Worm (Caenorhabditis elegans): ENCODE measurements around the gene K11D12.7.

The K11D12.7 gene

ce11 chrV:5049333-5049942 is 13.2 kb upstream of the K11D12.7 start, which contains the start of the genes pqn-51 and K11D12.14 (continued):
- no peak for TF ChIP-seq hlh-17 (GFP tag; optimal IDR thresholded peaks at IDR 0.05; ENCODE audit: borderline replicate concordance)

- TF ChIP-seq mab-9 (GFP tag; IDR thresholded peaks at IDR 0.05), result peak; percentile 90
- peak in 1 of 2 experiments; percentile 4 for TF ChIP-seq efl-1 (optimal IDR thresholded peaks at IDR 0.05)
- peak in 1 of 2 experiments; percentile 53 for TF ChIP-seq efl-1 (GFP tag; optimal IDR thresholded peaks at IDR 0.05 in 1 of 2)
- peak; percentile 93 for TF ChIP-seq grh-1 (GFP tag; IDR thresholded peaks at IDR 0.05)
- peak; percentile 59 for TF ChIP-seq rnt-1 (tag; optimal IDR thresholded peaks at IDR 0.05)
- peak; percentile 75 for TF ChIP-seq unc-98 (GFP tag; IDR thresholded peaks at IDR 0.05)
- peak; percentile 48 for TF ChIP-seq nhr-47 (tag; optimal IDR thresholded peaks at IDR 0.05)
- TF ChIP-seq tbx-2 (tag; optimal IDR thresholded peaks at IDR 0.05), result peak; percentile 10
- TF ChIP-seq ceh-88 (GFP tag; IDR thresholded peaks at IDR 0.05), result peak; percentile 68
- TF ChIP-seq nhr-19 (GFP tag; conservative IDR thresholded peaks at IDR 0.05), result peak; percentile 93
- TF ChIP-seq nhr-71 (tag; optimal IDR thresholded peaks at IDR 0.05), result peak; percentile 45
- peak; percentile 80 for TF ChIP-seq isw-1 (GFP tag; IDR thresholded peaks at IDR 0.05)
Observed at ce11 chrV:5047230-5047629, 11.0 kb upstream of the K11D12.7 start.

- TF ChIP-seq ama-1 (optimal IDR thresholded peaks at IDR 0.05) (no peak), lir-3 (tag; optimal IDR thresholded peaks at IDR 0.05; ENCODE audit: poor library complexity) (no peak)
Observed at ce11 chrV:5046558-5046957, 10.3 kb upstream of the K11D12.7 start.

ce11 chrV:5046103-5046502 is 9.8 kb upstream of the K11D12.7 start, which contains the start of gene exc-14:
TSS of gene exc-14 (minus strand) at chrV:5046203.
- TF ChIP-seq isw-1 (GFP tag; IDR thresholded peaks at IDR 0.05) (no peak), lin-14 (GFP tag; optimal IDR thresholded peaks at IDR 0.05) (no peak), zag-1 (tag; optimal IDR thresholded peaks at IDR 0.05) (no peak), pag-3 (tag; optimal IDR thresholded peaks at IDR 0.05; ENCODE audit: borderline replicate concordance, insufficient read depth) (no peak), ztf-11 (tag; optimal IDR thresholded peaks at IDR 0.05) (no peak), aha-1 (tag; optimal IDR thresholded peaks at IDR 0.05) (no peak), fos-1 (tag; optimal IDR thresholded peaks at IDR 0.05) (no peak), nhr-11 (tag; optimal IDR thresholded peaks at IDR 0.05) (no peak), unc-62 (GFP tag; optimal IDR thresholded peaks at IDR 0.05) (no peak), egl-27 (tag; optimal IDR thresholded peaks at IDR 0.05) (no peak), sup-37 (GFP tag; optimal IDR thresholded peaks at IDR 0.05) (no peak), nhr-12 (tag; optimal IDR thresholded peaks at IDR 0.05) (no peak)

- TF ChIP-seq blmp-1 (tag; optimal IDR thresholded peaks at IDR 0.05) (peak; percentile 71), ama-1 (optimal IDR thresholded peaks at IDR 0.05) (no peak), lin-15B (tag; optimal IDR thresholded peaks at IDR 0.05) (no peak), nhr-85 (tag) (no peak)
Observed at ce11 chrV:5040925-5041324, 4.7 kb upstream of the K11D12.7 start, which contains the start of gene K11D12.8. TSS of gene K11D12.8 (minus strand) at chrV:5041001.

ce11 chrV:5039559-5039958 is 3.3 kb upstream of the K11D12.7 start, which contains the start of gene K11D12.11:
TSS of gene K11D12.11 (minus strand) at chrV:5039600.
- TF ChIP-seq fkh-4 (tag; optimal IDR thresholded peaks at IDR 0.05; ENCODE audit: borderline replicate concordance) (peak; percentile 83), nhr-47 (tag; optimal IDR thresholded peaks at IDR 0.05) (no peak), dsc-1 (tag; optimal IDR thresholded peaks at IDR 0.05) (peak; percentile 97)

All from whole organism, L1 larva.